Worm (Caenorhabditis elegans) whole organism, L4/young adult: ENCODE measurements around the gene tag-124.

Experiments used
- W03F9.2 ChIP-seq: fragments of 150-350 bp; optimal IDR thresholded peaks from 2 replicates; lab custom pipeline; 2014; ENCODE audit warnings: missing biosample characterization, missing genetic modification characterization
- him-1 ChIP-seq: sonication (generic microtip); optimal IDR thresholded peaks from 2 replicates; lab custom pipeline; 2016; ENCODE audit warnings: missing genotype, missing genetic modification reagents, missing genetic modification characterization, missing compliant biosample characterization

DNA sequence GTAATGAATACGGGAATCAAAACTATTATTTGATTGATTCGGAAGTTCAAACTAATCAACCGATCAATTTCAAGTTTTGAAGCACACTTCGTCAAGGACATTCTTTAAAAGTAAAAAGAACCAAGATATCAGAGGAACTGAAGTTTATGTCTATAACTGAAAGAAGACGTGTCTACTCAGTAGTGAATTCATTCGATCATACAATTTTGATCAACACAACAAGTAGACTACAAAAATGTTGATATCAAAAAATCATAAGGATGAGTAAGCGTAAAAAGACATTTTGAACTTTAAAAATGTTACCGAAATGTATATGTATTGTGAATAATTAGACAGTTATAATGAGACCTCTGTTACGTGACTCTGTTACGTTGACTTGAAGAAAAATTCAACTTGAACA is 48.3 kb upstream of the tag-124 start, which contains the start of gene sra-4:
- no peak for TF ChIP-seq him-1
- TF ChIP-seq W03F9.2 (tag; lab: Kevin White, UChicago), result no peak
